Fruit fly (Drosophila melanogaster) whole organism, embryonic: Measurements from ENCODE around the gene CG12057.

Experiments
- CG10959 ChIP-seq: fragments of 200-800 bp; sonication (Bioruptor generic); IDR thresholded peaks from 2 replicates; pipeline ENCODE4 v1.3.6; 2022; ENCODE audit warnings: missing biosample characterization, missing genetic modification characterization
- CG11093 ChIP-seq: fragments of 200-800 bp; sonication (Bioruptor generic); IDR thresholded peaks from 3 replicates; pipeline ENCODE4 v1.3.6; 2022; ENCODE audit warnings: missing biosample characterization, missing genetic modification characterization
- CG11723 ChIP-seq: fragments of 200-800 bp; sonication (Bioruptor generic); optimal IDR thresholded peaks from 2 replicates; lab custom pipeline; 2017; ENCODE audit warnings: missing biosample characterization, mild to moderate bottlenecking, missing genetic modification characterization
- CG12071 ChIP-seq: fragments of 200-800 bp; sonication (Bioruptor generic); optimal IDR thresholded peaks from 3 replicates; lab custom pipeline; 2018; ENCODE audit warnings: missing biosample characterization, mild to moderate bottlenecking, missing genetic modification characterization
- CG12391 ChIP-seq: fragments of 200-800 bp; sonication (Bioruptor generic); optimal IDR thresholded peaks from 3 replicates; lab custom pipeline; 2018; ENCODE audit warnings: missing biosample characterization, mild to moderate bottlenecking, missing genetic modification characterization, moderate library complexity
- CG12744 ChIP-seq: fragments of 200-800 bp; sonication (Bioruptor generic); optimal IDR thresholded peaks from 2 replicates; lab custom pipeline; 2016; ENCODE audit warnings: missing biosample characterization, missing genetic modification characterization
- CG14050 ChIP-seq: fragments of 200-800 bp; sonication (Bioruptor generic); IDR thresholded peaks from 3 replicates; pipeline ENCODE4 v1.3.6; 2022; ENCODE audit warnings: missing biosample characterization, missing genetic modification characterization
- CG15269 ChIP-seq: fragments of 200-800 bp; sonication (Bioruptor generic); optimal IDR thresholded peaks from 2 replicates; lab custom pipeline; 2018; ENCODE audit warnings: missing biosample characterization, mild to moderate bottlenecking, missing genetic modification characterization, moderate library complexity
- CG15601 ChIP-seq: fragments of 200-800 bp; sonication (Bioruptor generic); optimal IDR thresholded peaks from 3 replicates; lab custom pipeline; 2019; ENCODE audit warnings: missing biosample characterization, mild to moderate bottlenecking, missing genetic modification characterization, moderate library complexity
- CG16863 ChIP-seq: fragments of 200-800 bp; sonication (Bioruptor generic); optimal IDR thresholded peaks from 3 replicates; lab custom pipeline; 2016; ENCODE audit warnings: missing biosample characterization, missing genetic modification characterization
- CG17802 ChIP-seq: fragments of 200-800 bp; sonication (Bioruptor generic); optimal IDR thresholded peaks from 2 replicates; lab custom pipeline; 2018; ENCODE audit warnings: missing biosample characterization, mild to moderate bottlenecking, missing genetic modification characterization, moderate library complexity
- CG18262 ChIP-seq: fragments of 200-800 bp; optimal IDR thresholded peaks from 3 replicates; lab custom pipeline; 2019; ENCODE audit warnings: missing biosample characterization, mild to moderate bottlenecking, missing genetic modification characterization, moderate library complexity
- CG1832 ChIP-seq: fragments of 200-800 bp; sonication (Bioruptor generic); optimal IDR thresholded peaks from 2 replicates; lab custom pipeline; 2017; ENCODE audit warnings: missing biosample characterization, mild to moderate bottlenecking, missing genetic modification characterization, inconsistent platforms
- CG2120 ChIP-seq: fragments of 200-800 bp; sonication (Bioruptor generic); optimal IDR thresholded peaks from 3 replicates; lab custom pipeline; 2016; ENCODE audit warnings: missing biosample characterization, missing genetic modification characterization
- CG2199 ChIP-seq: fragments of 200-800 bp; sonication (Bioruptor generic); IDR thresholded peaks from 3 replicates; pipeline ENCODE4 v1.3.6; 2022; ENCODE audit warnings: missing biosample characterization, missing genetic modification characterization
- CG30403 ChIP-seq: fragments of 200-800 bp; sonication (Bioruptor generic); optimal IDR thresholded peaks from 3 replicates; lab custom pipeline; 2016; ENCODE audit warnings: missing biosample characterization, missing genetic modification characterization
- CG4328 ChIP-seq: fragments of 200-800 bp; sonication (Bioruptor generic); optimal IDR thresholded peaks from 3 replicates; lab custom pipeline; 2017; ENCODE audit warnings: missing biosample characterization, missing genetic modification reagents, missing genetic modification characterization
- CG7271 ChIP-seq: fragments of 200-800 bp; sonication (Bioruptor generic); optimal IDR thresholded peaks from 2 replicates; lab custom pipeline; 2018; ENCODE audit warnings: missing biosample characterization, mild to moderate bottlenecking, missing genetic modification characterization, moderate library complexity
- CG7357 ChIP-seq: fragments of 200-800 bp; sonication (Bioruptor generic); IDR thresholded peaks from 3 replicates; pipeline ENCODE4 v1.3.6; 2022; ENCODE audit warnings: missing biosample characterization, missing genetic modification characterization
- CG7372 ChIP-seq: fragments of 200-800 bp; sonication (Bioruptor generic); IDR thresholded peaks from 2 replicates; pipeline ENCODE4 v1.3.6; 2022; ENCODE audit warnings: missing biosample characterization, missing genetic modification characterization
- CG7786 ChIP-seq: fragments of 200-800 bp; sonication (Bioruptor generic); optimal IDR thresholded peaks from 2 replicates; lab custom pipeline; 2016; ENCODE audit warnings: missing biosample characterization, missing genetic modification characterization
- CG8478 ChIP-seq: fragments of >200 bp; optimal IDR thresholded peaks from 2 replicates; lab custom pipeline; 2018
- CG8765 ChIP-seq: fragments of 200-800 bp; sonication (Bioruptor generic); IDR thresholded peaks from 2 replicates; pipeline ENCODE4 v1.3.6; 2022; ENCODE audit warnings: missing biosample characterization, missing genetic modification characterization
- CG8944 ChIP-seq: fragments of 200-800 bp; sonication (Bioruptor generic); optimal IDR thresholded peaks from 3 replicates; lab custom pipeline; 2016; ENCODE audit warnings: missing biosample characterization, missing genetic modification characterization
- Chrac-16 ChIP-seq: fragments of 200-800 bp; sonication (Bioruptor generic); optimal IDR thresholded peaks from 3 replicates; lab custom pipeline; 2016; ENCODE audit warnings: missing biosample characterization, missing genetic modification characterization
- CkIIα-i1 ChIP-seq: fragments of 200-800 bp; sonication (Bioruptor generic); IDR thresholded peaks from 2 replicates; pipeline ENCODE4 v1.3.6; 2022; ENCODE audit warnings: missing biosample characterization, missing genetic modification characterization
- Drgx ChIP-seq: fragments of 200-800 bp; sonication (Bioruptor generic); IDR thresholded peaks from 2 replicates; pipeline ENCODE4 v1.3.6; 2022; ENCODE audit warnings: missing biosample characterization, missing genetic modification characterization
- HmgD ChIP-seq: fragments of 200-800 bp; sonication (Bioruptor generic); optimal IDR thresholded peaks from 3 replicates; lab custom pipeline; 2016; ENCODE audit warnings: missing biosample characterization, missing genetic modification characterization
- Pdp1 ChIP-seq, 2 experiments: fragments of 200-800 bp; sonication (Bioruptor generic); optimal IDR thresholded peaks; 3 replicates each; lab custom pipeline; 2016; ENCODE audit warnings: missing biosample characterization in 2 of 2, missing genetic modification characterization in 2 of 2, mild to moderate bottlenecking in 1 of 2, moderate library complexity in 1 of 2
- aop ChIP-seq: fragments of 200-800 bp; sonication (Bioruptor generic); IDR thresholded peaks from 2 replicates; pipeline ENCODE4 v1.3.6; 2022; ENCODE audit warnings: missing biosample characterization, missing genetic modification characterization
- br ChIP-seq: fragments of >200 bp; optimal IDR thresholded peaks from 2 replicates; lab custom pipeline; 2017
- gcm ChIP-seq: fragments of 200-800 bp; sonication (Bioruptor generic); optimal IDR thresholded peaks from 2 replicates; lab custom pipeline; 2019; ENCODE audit warnings: missing biosample characterization, mild to moderate bottlenecking, missing genetic modification characterization, moderate library complexity
- her ChIP-seq: fragments of 200-800 bp; sonication (Bioruptor generic); optimal IDR thresholded peaks from 2 replicates; lab custom pipeline; 2016; ENCODE audit warnings: missing biosample characterization, missing genetic modification characterization
- maf-S ChIP-seq: fragments of 200-800 bp; sonication (Bioruptor generic); optimal IDR thresholded peaks from 2 replicates; lab custom pipeline; 2016; ENCODE audit warnings: missing biosample characterization, missing genetic modification characterization
- oc ChIP-seq: fragments of 200-800 bp; sonication (Bioruptor generic); optimal IDR thresholded peaks from 2 replicates; lab custom pipeline; 2018; ENCODE audit warnings: missing biosample characterization, mild to moderate bottlenecking, missing genetic modification characterization, moderate library complexity
- org-1 ChIP-seq: fragments of 200-800 bp; sonication (Bioruptor generic); optimal IDR thresholded peaks from 2 replicates; lab custom pipeline; 2017; ENCODE audit warnings: missing biosample characterization, missing genetic modification characterization
- otp ChIP-seq: fragments of 200-800 bp; sonication (Bioruptor generic); IDR thresholded peaks from 3 replicates; pipeline ENCODE4, ENCODE4 v1.3.6; 2022; ENCODE audit warnings: missing biosample characterization, missing genetic modification characterization
- peb ChIP-seq: fragments of 200-800 bp; sonication (Bioruptor generic); IDR thresholded peaks from 2 replicates; pipeline ENCODE4 v1.3.6; 2022; ENCODE audit warnings: missing biosample characterization, missing genetic modification characterization
- pfk ChIP-seq: fragments of 200-800 bp; sonication (Bioruptor generic); optimal IDR thresholded peaks from 2 replicates; lab custom pipeline; 2018; ENCODE audit warnings: missing biosample characterization, mild to moderate bottlenecking, missing genetic modification characterization, moderate library complexity
- pros ChIP-seq: fragments of 200-800 bp; sonication (Bioruptor generic); optimal IDR thresholded peaks from 3 replicates; lab custom pipeline; 2019; ENCODE audit warnings: missing biosample characterization, mild to moderate bottlenecking, missing genetic modification characterization, moderate library complexity
- run ChIP-seq: fragments of 200-800 bp; sonication (Bioruptor generic); optimal IDR thresholded peaks from 3 replicates; lab custom pipeline; 2018; ENCODE audit warnings: missing biosample characterization, mild to moderate bottlenecking, missing genetic modification characterization
- sc ChIP-seq, 3 experiments: fragments of >200 bp in 2 of 3; fragments of 200-800 bp in 1 of 3; sonication (Bioruptor generic) in 1 of 3; optimal IDR thresholded peaks; 2 replicates in 2 of 3; 3 replicates in 1 of 3; lab custom pipeline; 2017; ENCODE audit warnings: mild to moderate bottlenecking in 1 of 3, missing biosample characterization in 1 of 3, missing genetic modification characterization in 1 of 3, missing genetic modification reagents in 1 of 3
- sima ChIP-seq: fragments of 200-800 bp; sonication (Bioruptor generic); optimal IDR thresholded peaks from 2 replicates; lab custom pipeline; 2016; ENCODE audit warnings: missing biosample characterization, missing genetic modification characterization
- tgo ChIP-seq: fragments of 200-800 bp; sonication (Bioruptor generic); IDR thresholded peaks from 3 replicates; pipeline ENCODE4 v1.3.6; 2022; ENCODE audit warnings: missing biosample characterization, missing genetic modification characterization
- tup ChIP-seq: fragments of 200-800 bp; sonication (Bioruptor generic); optimal IDR thresholded peaks from 2 replicates; lab custom pipeline; 2016; ENCODE audit warnings: missing biosample characterization, mild to moderate bottlenecking, missing genetic modification characterization, moderate library complexity
- zfh1 ChIP-seq: fragments of 200-800 bp; sonication (Bioruptor generic); IDR thresholded peaks from 3 replicates; pipeline ENCODE4 v1.3.6; 2022; ENCODE audit warnings: missing biosample characterization, missing genetic modification characterization

CG12057 gene

dm6 chrX:9193604-9194003, 2.1 kb downstream of the CG12057 start, which contains the start of gene CG12106 (continued):
- TF ChIP-seq CG12071 (no peak), peb (GFP tag; lab: Robert Waterston, UW) (no peak), CG10959 (no peak), sima (GFP tag; lab: Kevin White, UChicago) (no peak), maf-S (GFP tag; lab: Kevin White, UChicago) (no peak), zfh1 (GFP tag; lab: Robert Waterston, UW) (no peak), CG2199 (GFP tag; lab: Robert Waterston, UW) (no peak), CkIIα-i1 (GFP tag; lab: Robert Waterston, UW) (no peak), CG14050 (GFP tag; lab: Robert Waterston, UW) (peak; percentile 32; the same call in 1 of the 3 replicates), CG12391 (tag; lab: Kevin White, UChicago) (peak; percentile 47), otp (no peak), CG4328 (no peak), sc (optimal IDR thresholded peaks at IDR 0.05; lab: Kevin White, UChicago) (no peak), sc (GFP tag; optimal IDR thresholded peaks at IDR 0.05; lab: Kevin White, UChicago) (no peak), Chrac-16 (GFP tag; lab: Kevin White, UChicago) (peak; percentile 44), org-1 (GFP tag; lab: Kevin White, UChicago) (no peak), CG8944 (GFP tag; lab: Kevin White, UChicago) (no peak), CG17802 (tag; lab: Kevin White, UChicago) (no peak), Pdp1 (GFP tag; optimal IDR thresholded peaks at IDR 0.05; lab: Kevin White, UChicago) (peak in 1 of 2 experiments; percentile 20), aop (GFP tag; lab: Robert Waterston, UW) (no peak), CG7357 (GFP tag; lab: Robert Waterston, UW) (peak; percentile 32; the same call in 1 of the 3 replicates), CG1832 (GFP tag; lab: Kevin White, UChicago) (no peak), CG15601 (peak; percentile 13), CG30403 (GFP tag; lab: Kevin White, UChicago) (peak; percentile 57), CG11723 (GFP tag; lab: Kevin White, UChicago) (no peak), CG12744 (GFP tag; lab: Kevin White, UChicago) (peak; percentile 19), tup (GFP tag; lab: Kevin White, UChicago) (no peak), run (tag; lab: Kevin White, UChicago) (no peak), CG7372 (peak; percentile 53; the same call in 1 of the 2 replicates), CG2120 (peak; percentile 74), CG8478 (lab: Kevin White, UChicago) (no peak), CG7786 (GFP tag; lab: Kevin White, UChicago) (no peak), gcm (no peak)

- TF ChIP-seq CG11093 (GFP tag; lab: Robert Waterston, UW) (no peak), HmgD (GFP tag; lab: Kevin White, UChicago) (no peak), oc (tag; lab: Kevin White, UChicago) (no peak), pfk (GFP tag; lab: Kevin White, UChicago) (no peak), CG15269 (tag; lab: Kevin White, UChicago) (no peak), Drgx (GFP tag; lab: Robert Waterston, UW) (no peak), CG12744 (GFP tag; lab: Kevin White, UChicago) (no peak), her (GFP tag; lab: Kevin White, UChicago) (no peak), pros (GFP tag; lab: Kevin White, UChicago) (no peak), CG16863 (no peak), CG18262 (no peak), CG14050 (GFP tag; lab: Robert Waterston, UW) (no peak), aop (GFP tag; lab: Robert Waterston, UW) (no peak), CG7271 (tag; lab: Kevin White, UChicago) (no peak), CG8765 (GFP tag; lab: Robert Waterston, UW) (no peak), br (lab: Kevin White, UChicago) (no peak), tgo (GFP tag; lab: Robert Waterston, UW) (no peak)
These were observed 3.9 kb downstream of the CG12057 start for dm6 chrX:9195311-9195710.
